Fruit fly (Drosophila melanogaster) S2 (cell line): ENCODE measurements around the gene rdgA.

ENCODE experiments used
- CG8478 ChIP-seq: fragments of >200 bp; optimal IDR thresholded peaks from 2 replicates; lab custom pipeline; 2018
- CTCF ChIP-seq, 2 experiments: fragments of >200 bp; optimal IDR thresholded peaks; 2 replicates each; lab custom pipeline; 2018

rdgA gene

DNA sequence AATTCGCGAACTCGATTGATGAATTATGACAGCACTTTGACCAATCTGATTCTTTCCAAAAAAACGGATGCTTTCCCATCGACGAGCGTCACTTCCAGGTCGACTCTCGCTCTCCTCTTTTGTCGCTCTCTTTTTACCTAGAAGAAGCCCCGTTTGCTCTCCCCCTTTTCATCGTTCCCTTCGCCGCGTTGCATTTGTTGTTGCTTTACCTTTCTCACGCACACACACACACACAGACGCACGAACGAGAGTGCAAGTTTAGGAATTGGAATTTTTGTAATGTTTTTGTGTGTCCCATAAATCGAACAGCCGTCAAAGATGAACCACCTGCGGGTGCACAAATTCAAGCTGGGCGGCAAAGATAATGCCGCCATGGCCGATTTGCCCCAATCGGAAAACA lies 142.1 kb downstream of the rdgA start:
- TF ChIP-seq CG8478 (lab: Kevin White, UChicago), result no peak
- no peak for TF ChIP-seq CTCF (optimal IDR thresholded peaks at IDR 0.05; lab: Kevin White, UChicago)

- TF ChIP-seq CTCF (optimal IDR thresholded peaks at IDR 0.05; lab: Kevin White, UChicago), result no peak
Measured at dm6 chrX:9060078-9060477, 153.2 kb downstream of the rdgA start.

dm6 chrX:9061299-9061698 lies 154.4 kb downstream of the rdgA start:
- TF ChIP-seq CG8478 (lab: Kevin White, UChicago), result no peak

DNA sequence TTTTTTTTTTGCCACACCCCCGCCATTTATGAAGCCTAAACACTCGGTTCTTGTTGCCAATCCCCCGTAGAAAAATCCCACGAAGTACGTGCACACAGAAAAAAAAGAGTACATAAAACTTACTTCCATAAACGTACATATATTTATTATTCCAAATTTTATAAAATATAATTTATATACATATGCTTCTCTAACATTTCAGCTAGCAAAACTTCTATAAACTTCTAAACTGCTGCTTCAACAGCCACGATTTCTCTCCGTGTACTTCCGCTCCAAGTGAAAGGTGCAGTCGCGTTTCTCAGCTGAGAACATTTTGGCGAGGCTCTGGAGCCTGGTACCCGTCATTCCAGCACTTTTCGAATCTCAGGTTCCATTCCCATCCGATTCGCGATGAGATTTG lies 155.8 kb downstream of the rdgA start:
- TF ChIP-seq CTCF (optimal IDR thresholded peaks at IDR 0.05; lab: Kevin White, UChicago) (no peak), CG8478 (lab: Kevin White, UChicago) (no peak)

dm6 chrX:9063425-9063824 lies 156.6 kb downstream of the rdgA start:
- no peak for TF ChIP-seq CTCF (optimal IDR thresholded peaks at IDR 0.05; lab: Kevin White, UChicago)
- TF ChIP-seq CG8478 (lab: Kevin White, UChicago), result no peak

DNA sequence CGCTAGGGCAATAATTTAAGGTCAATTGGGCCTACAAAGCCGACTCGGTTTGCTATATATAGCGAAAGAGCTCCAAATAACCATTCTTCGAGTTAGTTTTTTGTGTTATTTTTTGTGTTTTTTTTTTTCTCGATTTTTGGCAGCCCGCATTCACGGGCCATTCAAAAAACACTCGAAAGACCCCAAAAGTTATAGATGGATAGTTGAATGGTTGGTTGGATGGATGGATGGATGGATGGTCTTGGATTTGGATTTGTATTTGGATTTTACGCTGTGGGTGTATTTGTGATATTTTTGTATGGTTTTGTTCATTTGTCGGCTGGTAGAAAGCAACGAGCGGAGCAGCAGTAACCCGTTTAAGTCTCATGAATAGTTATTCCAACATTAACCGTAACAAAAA lies 157.2 kb downstream of the rdgA start:
- TF ChIP-seq CG8478 (lab: Kevin White, UChicago), result no peak
- no peak for TF ChIP-seq CTCF (optimal IDR thresholded peaks at IDR 0.05; lab: Kevin White, UChicago)

- TF ChIP-seq CG8478 (lab: Kevin White, UChicago) (no peak), CTCF (optimal IDR thresholded peaks at IDR 0.05; lab: Kevin White, UChicago) (no peak)
Measured at dm6 chrX:9066802-9067489, 160.1 kb downstream of the rdgA start.

DNA sequence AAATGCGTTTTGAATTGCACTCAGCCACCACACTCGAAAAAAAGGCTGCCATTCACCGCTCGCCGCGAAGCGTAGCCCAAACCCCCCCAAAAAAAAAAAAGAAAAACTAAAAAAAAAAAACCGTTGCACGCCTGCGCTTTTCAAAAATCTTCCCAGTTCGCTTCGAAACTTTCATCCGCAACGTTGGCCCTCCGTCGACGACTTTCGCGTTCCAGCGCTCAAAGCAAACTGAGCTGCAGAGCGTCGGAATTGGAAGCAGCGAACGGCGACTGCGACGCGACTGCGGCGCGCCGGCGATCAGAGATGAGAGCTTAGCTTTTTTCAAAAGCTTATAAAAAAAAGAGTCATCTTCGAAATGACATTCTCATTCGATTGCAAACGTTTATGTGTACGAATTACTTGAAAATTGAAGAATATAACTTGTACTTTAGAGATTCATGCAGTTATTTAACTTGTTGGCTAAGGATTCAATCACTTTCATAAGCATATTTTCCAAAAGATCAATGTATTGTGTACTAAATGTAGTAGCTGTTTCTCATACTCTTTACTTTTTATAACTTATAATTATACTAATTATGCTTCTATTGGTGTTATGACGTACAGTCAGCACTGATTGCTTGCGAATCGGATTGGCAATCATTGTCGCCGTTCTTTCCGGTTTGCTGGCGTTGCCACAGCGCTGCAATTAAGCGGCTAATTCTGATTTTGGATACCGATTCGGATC lies 161.0 kb downstream of the rdgA start, which contains the start of gene CG15365:
Gene CG15365 (minus strand): TSS at position 230 of the 724 bp plus-strand sequence.
- no peak for TF ChIP-seq CG8478 (lab: Kevin White, UChicago)
- TF ChIP-seq CTCF (optimal IDR thresholded peaks at IDR 0.05; lab: Kevin White, UChicago), result no peak

dm6 chrX:9068822-9069221 lies 162.0 kb downstream of the rdgA start:
- TF ChIP-seq CG8478 (lab: Kevin White, UChicago), result no peak
- TF ChIP-seq CTCF (optimal IDR thresholded peaks at IDR 0.05; lab: Kevin White, UChicago), result no peak

dm6 chrX:9071308-9071707 lies 164.4 kb downstream of the rdgA start, which contains the start of gene CG10970:
Gene CG10970 (minus strand): TSS chrX:9071408.
- no peak for TF ChIP-seq CTCF (optimal IDR thresholded peaks at IDR 0.05; lab: Kevin White, UChicago)
- no peak for TF ChIP-seq CG8478 (lab: Kevin White, UChicago)

dm6 chrX:9074040-9074439 lies 167.2 kb downstream of the rdgA start:
- TF ChIP-seq CTCF (optimal IDR thresholded peaks at IDR 0.05; lab: Kevin White, UChicago) (no peak), CG8478 (lab: Kevin White, UChicago) (no peak)

dm6 chrX:9075641-9076324 lies 168.9 kb downstream of the rdgA start:
- TF ChIP-seq CTCF (optimal IDR thresholded peaks at IDR 0.05; lab: Kevin White, UChicago) (no peak), CG8478 (lab: Kevin White, UChicago) (no peak)

DNA sequence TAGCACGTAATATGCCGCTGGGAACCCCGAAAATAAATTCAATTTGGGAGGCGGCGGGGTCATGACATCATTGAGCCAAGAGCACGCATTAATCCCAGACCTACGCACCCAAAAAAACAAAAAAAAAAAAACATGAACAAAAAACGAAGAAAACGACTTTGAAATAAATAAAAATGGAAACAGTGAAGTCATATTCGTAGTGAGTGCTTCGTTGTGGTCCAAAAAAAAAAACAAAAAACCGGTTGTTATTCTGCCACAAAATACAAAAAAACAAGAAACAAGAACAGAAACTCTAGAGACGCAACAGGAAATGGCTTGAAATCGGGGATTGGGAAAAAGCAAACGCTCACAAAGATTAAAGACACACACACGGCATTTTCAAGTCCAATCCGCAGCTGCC lies 170.7 kb downstream of the rdgA start:
- TF ChIP-seq CG8478 (lab: Kevin White, UChicago) (no peak), CTCF (optimal IDR thresholded peaks at IDR 0.05; lab: Kevin White, UChicago) (no peak)

- no peak for TF ChIP-seq CG8478 (lab: Kevin White, UChicago)
- no peak for TF ChIP-seq CTCF (optimal IDR thresholded peaks at IDR 0.05; lab: Kevin White, UChicago)
Measured at dm6 chrX:9078263-9078662, 171.4 kb downstream of the rdgA start, which contains the start of gene CG44325. Gene CG44325 (minus strand): TSS chrX:9078499.
